Fruit fly (Drosophila melanogaster) whole organism: ENCODE measurements around the gene Noa36.

Source experiments
- CG8478 ChIP-seq: fragments of >200 bp; optimal IDR thresholded peaks from 2 replicates; lab custom pipeline; 2018; ENCODE audit warnings: inconsistent platforms
- psq ChIP-seq: fragments of >200 bp; optimal IDR thresholded peaks from 2 replicates; lab custom pipeline; 2017

DNA sequence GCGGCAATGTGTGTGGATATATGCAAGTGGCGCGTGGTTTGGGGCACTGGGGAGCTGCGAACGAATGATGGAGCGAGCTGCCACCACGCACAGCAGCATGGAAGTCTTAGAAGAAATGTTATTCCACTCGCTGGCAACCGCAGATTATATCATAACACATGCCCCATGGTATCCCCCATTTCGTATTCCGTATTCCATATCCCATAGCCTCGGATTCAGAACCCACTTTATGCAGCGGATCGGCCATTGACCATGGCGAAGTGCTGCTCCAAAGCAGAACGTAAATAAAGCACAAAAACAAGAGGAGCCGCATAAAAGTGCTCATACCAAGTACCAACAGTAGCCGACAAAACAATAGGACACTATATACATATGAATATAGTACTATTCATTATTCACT, 29.6 kb upstream of the Noa36 start:
- TF ChIP-seq CG8478: no peak
- no peak for TF ChIP-seq psq
